Fruit fly (Drosophila melanogaster) whole organism, embryonic: ENCODE results near the gene Csk.

Experiments used
- Atf3 ChIP-seq: fragments of 200-800 bp; sonication (Bioruptor generic); optimal IDR thresholded peaks from 3 replicates; lab custom pipeline; 2016; ENCODE audit warnings: missing biosample characterization, missing genetic modification characterization
- Bdp1 ChIP-seq: fragments of 200-800 bp; sonication (Bioruptor generic); optimal IDR thresholded peaks from 3 replicates; lab custom pipeline; 2016; ENCODE audit warnings: missing biosample characterization, missing genetic modification characterization
- CG1024 ChIP-seq: fragments of 200-800 bp; sonication (Bioruptor generic); IDR thresholded peaks from 2 replicates; pipeline ENCODE4 v1.3.6; 2022; ENCODE audit warnings: missing biosample characterization, missing genetic modification characterization
- CG10543 ChIP-seq: fragments of 200-800 bp; sonication (Bioruptor generic); optimal IDR thresholded peaks from 3 replicates; lab custom pipeline; 2017; ENCODE audit warnings: missing biosample characterization, mild to moderate bottlenecking, missing genetic modification characterization, moderate library complexity
- CG11093 ChIP-seq: fragments of 200-800 bp; sonication (Bioruptor generic); IDR thresholded peaks from 3 replicates; pipeline ENCODE4 v1.3.6; 2022; ENCODE audit warnings: missing biosample characterization, missing genetic modification characterization
- CG11696 ChIP-seq: fragments of 200-800 bp; sonication (Bioruptor generic); IDR thresholded peaks from 2 replicates; pipeline ENCODE4 v1.3.6; 2022; ENCODE audit warnings: missing biosample characterization, missing genetic modification characterization
- CG11723 ChIP-seq: fragments of 200-800 bp; sonication (Bioruptor generic); optimal IDR thresholded peaks from 2 replicates; lab custom pipeline; 2017; ENCODE audit warnings: missing biosample characterization, mild to moderate bottlenecking, missing genetic modification characterization
- CG12299 ChIP-seq: fragments of 200-800 bp; sonication (Bioruptor generic); optimal IDR thresholded peaks from 2 replicates; lab custom pipeline; 2018; ENCODE audit warnings: missing biosample characterization, mild to moderate bottlenecking, missing genetic modification characterization
- CG12659 ChIP-seq: fragments of 200-800 bp; sonication (Bioruptor generic); optimal IDR thresholded peaks from 3 replicates; lab custom pipeline; 2017; ENCODE audit warnings: mild to moderate bottlenecking, missing biosample characterization, missing genetic modification reagents, missing genetic modification characterization
- CG13287 ChIP-seq: fragments of 200-800 bp; sonication (Bioruptor generic); IDR thresholded peaks from 2 replicates; pipeline ENCODE4 v1.3.6; 2022; ENCODE audit warnings: missing biosample characterization, missing genetic modification characterization; ENCODE audit not compliant: partially characterized antibody
- CG14441 ChIP-seq: fragments of 200-800 bp; sonication (Bioruptor generic); IDR thresholded peaks from 2 replicates; pipeline ENCODE4 v1.3.6; 2022; ENCODE audit warnings: missing biosample characterization, missing genetic modification characterization
- CG15514 ChIP-seq: fragments of 200-800 bp; sonication (Bioruptor generic); optimal IDR thresholded peaks from 3 replicates; lab custom pipeline; 2017; ENCODE audit warnings: missing biosample characterization, missing genetic modification characterization, mild to moderate bottlenecking, moderate library complexity, missing genetic modification reagents
- CG1603 ChIP-seq: fragments of 200-800 bp; sonication (Bioruptor generic); optimal IDR thresholded peaks from 2 replicates; lab custom pipeline; 2019; ENCODE audit warnings: missing biosample characterization, mild to moderate bottlenecking, missing genetic modification characterization, moderate library complexity
- CG16779 ChIP-seq: fragments of 200-800 bp; sonication (Bioruptor generic); IDR thresholded peaks from 2 replicates; pipeline ENCODE4 v1.3.6; 2022; ENCODE audit warnings: missing biosample characterization, missing genetic modification characterization
- CG16863 ChIP-seq: fragments of 200-800 bp; sonication (Bioruptor generic); optimal IDR thresholded peaks from 3 replicates; lab custom pipeline; 2016; ENCODE audit warnings: missing biosample characterization, missing genetic modification characterization
- CG17186 ChIP-seq: fragments of 200-800 bp; sonication (Bioruptor generic); optimal IDR thresholded peaks from 3 replicates; lab custom pipeline; 2017; ENCODE audit warnings: missing biosample characterization, missing genetic modification reagents, missing genetic modification characterization
- CG17829 ChIP-seq: fragments of 200-800 bp; optimal IDR thresholded peaks from 2 replicates; lab custom pipeline; 2019; ENCODE audit warnings: missing biosample characterization, mild to moderate bottlenecking, missing genetic modification characterization, moderate library complexity
- CG18764 ChIP-seq: fragments of 200-800 bp; sonication (Bioruptor generic); optimal IDR thresholded peaks from 3 replicates; lab custom pipeline; 2016; ENCODE audit warnings: missing biosample characterization, missing genetic modification characterization
- CG2116 ChIP-seq: fragments of 200-800 bp; sonication (Bioruptor generic); optimal IDR thresholded peaks from 3 replicates; lab custom pipeline; 2018; ENCODE audit warnings: missing biosample characterization, mild to moderate bottlenecking, missing genetic modification characterization
- CG3065 ChIP-seq: fragments of 200-800 bp; sonication (Bioruptor generic); optimal IDR thresholded peaks from 2 replicates; lab custom pipeline; 2016; ENCODE audit warnings: missing biosample characterization, missing genetic modification characterization
- CG3995 ChIP-seq: fragments of 200-800 bp; sonication (Bioruptor generic); optimal IDR thresholded peaks from 3 replicates; lab custom pipeline; 2016; ENCODE audit warnings: missing biosample characterization, missing genetic modification characterization
- Ets65A ChIP-seq: fragments of 200-800 bp; sonication (Bioruptor generic); peaks from one replicate; lab custom pipeline; 2016; ENCODE audit warnings: missing biosample characterization, missing genetic modification characterization
- Hmr ChIP-seq: fragments of 200-800 bp; sonication (Bioruptor generic); optimal IDR thresholded peaks from 3 replicates; lab custom pipeline; 2017; ENCODE audit warnings: mild to moderate bottlenecking, missing biosample characterization, missing genetic modification reagents, missing genetic modification characterization
- Hsf ChIP-seq: fragments of 200-800 bp; sonication (Bioruptor generic); optimal IDR thresholded peaks from 3 replicates; lab custom pipeline; 2016; ENCODE audit warnings: missing biosample characterization, missing genetic modification characterization
- MBD-R2 ChIP-seq: fragments of 200-800 bp; sonication (Bioruptor generic); IDR thresholded peaks from 2 replicates; pipeline ENCODE4 v1.3.6; 2022; ENCODE audit warnings: missing biosample characterization, missing genetic modification characterization
- Meics ChIP-seq: fragments of 200-800 bp; sonication (Bioruptor generic); optimal IDR thresholded peaks from 2 replicates; lab custom pipeline; 2017; ENCODE audit warnings: missing biosample characterization, mild to moderate bottlenecking, missing genetic modification characterization
- NfI ChIP-seq: fragments of 200-800 bp; sonication (Bioruptor generic); optimal IDR thresholded peaks from 3 replicates; lab custom pipeline; 2018; ENCODE audit warnings: missing biosample characterization, mild to moderate bottlenecking, missing genetic modification characterization, moderate library complexity
- Oli ChIP-seq: fragments of 200-800 bp; sonication (Bioruptor generic); optimal IDR thresholded peaks from 2 replicates; lab custom pipeline; 2018; ENCODE audit warnings: missing biosample characterization, mild to moderate bottlenecking, missing genetic modification characterization, moderate library complexity
- Opbp ChIP-seq: fragments of 200-800 bp; sonication (Bioruptor generic); IDR thresholded peaks from 3 replicates; pipeline ENCODE4 v1.3.6; 2022; ENCODE audit warnings: missing biosample characterization, missing genetic modification characterization; ENCODE audit not compliant: partially characterized antibody
- Six4 ChIP-seq: fragments of 200-800 bp; sonication (Bioruptor generic); optimal IDR thresholded peaks from 2 replicates; lab custom pipeline; 2016; ENCODE audit warnings: missing biosample characterization, missing genetic modification characterization
- YL-1 ChIP-seq: fragments of 200-800 bp; sonication (Bioruptor generic); optimal IDR thresholded peaks from 3 replicates; lab custom pipeline; 2017; ENCODE audit warnings: missing biosample characterization, mild to moderate bottlenecking, missing genetic modification characterization
- cad ChIP-seq: fragments of >200 bp; optimal IDR thresholded peaks from 2 replicates; lab custom pipeline; 2017; ENCODE audit warnings: missing biosample characterization, missing genetic modification characterization
- ci ChIP-seq: fragments of 200-800 bp; sonication (Bioruptor generic); IDR thresholded peaks from 3 replicates; pipeline ENCODE4 v1.3.6; 2022; ENCODE audit warnings: missing biosample characterization, missing genetic modification characterization
- dmrt99B ChIP-seq: fragments of 200-800 bp; sonication (Bioruptor generic); optimal IDR thresholded peaks from 2 replicates; lab custom pipeline; 2018; ENCODE audit warnings: missing biosample characterization, mild to moderate bottlenecking, missing genetic modification characterization, moderate library complexity
- exex ChIP-seq: fragments of 200-800 bp; sonication (Bioruptor generic); optimal IDR thresholded peaks from 4 replicates; lab custom pipeline; 2018; ENCODE audit warnings: missing biosample characterization, mild to moderate bottlenecking, missing genetic modification characterization, moderate library complexity
- jumu ChIP-seq: fragments of 200-800 bp; sonication (Bioruptor generic); optimal IDR thresholded peaks from 3 replicates; lab custom pipeline; 2016; ENCODE audit warnings: missing biosample characterization, missing genetic modification characterization
- lbe ChIP-seq: fragments of 200-800 bp; sonication (Bioruptor generic); optimal IDR thresholded peaks from 2 replicates; lab custom pipeline; 2016; ENCODE audit warnings: missing biosample characterization, mild to moderate bottlenecking, missing genetic modification characterization
- mld ChIP-seq: fragments of 200-800 bp; sonication (Bioruptor generic); IDR thresholded peaks from 3 replicates; pipeline ENCODE4 v1.3.6; 2022; ENCODE audit warnings: missing biosample characterization, missing genetic modification characterization; ENCODE audit not compliant: partially characterized antibody
- nau ChIP-seq: fragments of 200-800 bp; sonication (Bioruptor generic); optimal IDR thresholded peaks from 3 replicates; lab custom pipeline; 2017; ENCODE audit warnings: missing biosample characterization, mild to moderate bottlenecking, missing genetic modification characterization, missing genetic modification reagents
- pum ChIP-seq: fragments of 200-800 bp; sonication (Bioruptor generic); optimal IDR thresholded peaks from 2 replicates; lab custom pipeline; 2016; ENCODE audit warnings: missing biosample characterization, missing genetic modification characterization
- pzg ChIP-seq: fragments of 200-800 bp; sonication (Bioruptor generic); optimal IDR thresholded peaks from 3 replicates; lab custom pipeline; 2018; ENCODE audit warnings: missing biosample characterization, mild to moderate bottlenecking, missing genetic modification characterization, moderate library complexity
- row ChIP-seq: fragments of 200-800 bp; sonication (Bioruptor generic); IDR thresholded peaks from 3 replicates; pipeline ENCODE4 v1.3.6; 2022; ENCODE audit warnings: missing biosample characterization, missing genetic modification characterization
- sd ChIP-seq: fragments of 200-800 bp; sonication (Bioruptor generic); optimal IDR thresholded peaks from 3 replicates; lab custom pipeline; 2018; ENCODE audit warnings: missing biosample characterization, mild to moderate bottlenecking, missing genetic modification characterization, moderate library complexity
- shn ChIP-seq: fragments of 200-800 bp; sonication (Bioruptor generic); optimal IDR thresholded peaks from 3 replicates; lab custom pipeline; 2016; ENCODE audit warnings: missing biosample characterization, missing genetic modification characterization
- stc ChIP-seq: fragments of 200-800 bp; sonication (Bioruptor generic); IDR thresholded peaks from 2 replicates; pipeline ENCODE4 v1.3.6; 2022; ENCODE audit warnings: missing biosample characterization, missing genetic modification characterization
- stwl ChIP-seq: fragments of 200-800 bp; sonication (Bioruptor generic); optimal IDR thresholded peaks from 3 replicates; lab custom pipeline; 2018; ENCODE audit warnings: missing biosample characterization, mild to moderate bottlenecking, missing genetic modification characterization, moderate library complexity
- sug ChIP-seq: fragments of 200-800 bp; optimal IDR thresholded peaks from 2 replicates; lab custom pipeline; 2019; ENCODE audit warnings: missing biosample characterization, mild to moderate bottlenecking, missing genetic modification characterization, moderate library complexity
- tin ChIP-seq: fragments of 200-800 bp; sonication (Bioruptor generic); optimal IDR thresholded peaks from 3 replicates; lab custom pipeline; 2016; ENCODE audit warnings: missing biosample characterization, missing genetic modification characterization
- toy ChIP-seq: fragments of 200-800 bp; sonication (Bioruptor generic); IDR thresholded peaks from 2 replicates; pipeline ENCODE4 v1.3.6; 2022; ENCODE audit warnings: missing biosample characterization, missing genetic modification characterization
- unc-4 ChIP-seq: fragments of 200-800 bp; sonication (Bioruptor generic); IDR thresholded peaks from 2 replicates; pipeline ENCODE4 v1.3.6; 2022; ENCODE audit warnings: missing biosample characterization, missing genetic modification characterization; ENCODE audit not compliant: partially characterized antibody

Csk gene

DNA sequence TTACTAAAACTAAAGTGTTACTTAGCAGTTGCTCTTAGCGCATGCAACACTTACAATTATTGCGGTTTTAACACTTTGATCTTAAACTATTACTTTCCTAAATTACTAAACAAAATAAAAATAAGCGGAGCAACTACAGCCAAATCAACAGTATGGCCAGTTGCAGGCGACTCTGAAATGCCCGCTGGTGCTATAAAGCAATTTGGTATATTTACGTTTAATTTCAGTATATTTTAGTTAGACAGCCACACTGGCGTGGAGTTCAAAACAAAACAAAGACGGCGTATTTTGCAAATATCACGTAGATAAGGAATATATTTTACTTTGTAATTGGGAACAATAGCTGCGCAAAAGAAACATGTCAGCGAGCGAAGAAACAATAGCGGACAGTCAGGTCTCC, 29.0 kb upstream of the Csk start, which contains the start of the genes Taf12 and Ho (continued):
- TF ChIP-seq CG12299 (tag; lab: Kevin White, UChicago) (no peak), ci (GFP tag; lab: Robert Waterston, UW) (peak; percentile 42; the same call in 1 of the 3 replicates), unc-4 (0 out of 2 replicates have a peak, but pooled peaks have one; percentile 28), Hsf (GFP tag; lab: Kevin White, UChicago) (no peak), exex (tag; lab: Kevin White, UChicago) (peak; percentile 36), CG1603 (tag; lab: Kevin White, UChicago) (peak; percentile 59), CG11093 (no peak), MBD-R2 (peak; percentile 91), stc (GFP tag; lab: Robert Waterston, UW) (0 out of 2 replicates have a peak, but pooled peaks have one; percentile 7), CG3995 (GFP tag; lab: Kevin White, UChicago) (peak; percentile 89), CG18764 (no peak), Hmr (GFP tag; lab: Kevin White, UChicago) (peak; percentile 30), row (GFP tag; lab: Robert Waterston, UW) (0 out of 3 replicates have a peak, but pooled peaks have one; percentile 27), lbe (GFP tag; lab: Kevin White, UChicago) (peak; percentile 6), CG15514 (peak; percentile 55), stwl (peak; percentile 84), CG17186 (GFP tag; lab: Kevin White, UChicago) (peak; percentile 1), CG17829 (tag; lab: Kevin White, UChicago) (peak; percentile 42), CG2116 (GFP tag; lab: Kevin White, UChicago) (peak; percentile 15), CG12659 (GFP tag; lab: Kevin White, UChicago) (peak; percentile 71), pzg (GFP tag; lab: Kevin White, UChicago) (peak; percentile 88)

DNA sequence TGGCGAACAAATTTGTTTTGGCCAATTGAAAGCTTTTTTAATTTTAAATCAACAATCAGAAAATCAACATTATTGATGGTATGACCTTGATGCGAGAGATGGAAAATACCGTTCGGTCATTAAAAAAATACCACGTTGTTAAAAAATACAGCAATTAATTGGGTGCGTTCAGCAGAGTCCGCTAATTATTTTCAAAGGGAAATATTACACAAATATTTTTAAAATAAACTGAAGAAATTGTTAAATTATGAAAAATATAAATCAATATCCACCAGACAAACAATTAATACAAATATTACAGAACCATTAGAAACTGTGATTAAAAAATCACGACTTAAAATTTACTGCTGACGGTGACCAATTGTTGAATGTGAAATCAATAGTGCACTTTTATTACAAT, 27.5 kb upstream of the Csk start, which contains the start of gene CG18476:
Gene CG18476, minus strand, starts transcription at position 101 of the 400 bp plus-strand sequence.
- TF ChIP-seq Opbp (GFP tag; lab: Robert Waterston, UW) = no peak
- no peak; the same call in 1 of the 2 replicates for TF ChIP-seq CG13287 (GFP tag; lab: Robert Waterston, UW)
- TF ChIP-seq CG16863 (GFP tag; lab: Kevin White, UChicago) = peak; percentile 55
- peak; percentile 88 for TF ChIP-seq NfI (GFP tag; lab: Kevin White, UChicago)
- TF ChIP-seq CG11696 = peak; percentile 82
- peak; percentile 71 for TF ChIP-seq pum (GFP tag; lab: Kevin White, UChicago)
- TF ChIP-seq sd (tag; lab: Kevin White, UChicago) = no peak
- peak; percentile 87 for TF ChIP-seq CG18764
- TF ChIP-seq CG16779 (GFP tag; lab: Robert Waterston, UW) = peak; percentile 87
- TF ChIP-seq YL-1 (GFP tag; lab: Kevin White, UChicago) = peak; percentile 69
- no peak for TF ChIP-seq nau
- peak; percentile 79 for TF ChIP-seq CG1024
- peak; percentile 59 for TF ChIP-seq CG11723 (GFP tag; lab: Kevin White, UChicago)
- TF ChIP-seq mld (GFP tag; lab: Robert Waterston, UW) = no peak
- peak; percentile 95 for TF ChIP-seq CG14441
- TF ChIP-seq toy = peak; percentile 87
- TF ChIP-seq Bdp1 (GFP tag; lab: Kevin White, UChicago) = peak; percentile 29
- peak; percentile 20 for TF ChIP-seq shn
- TF ChIP-seq Atf3 = peak; percentile 52
- no peak for TF ChIP-seq cad (GFP tag; lab: Kevin White, UChicago)
- TF ChIP-seq Ets65A (GFP tag; lab: Kevin White, UChicago) = peak; percentile 90
- TF ChIP-seq Six4 (GFP tag; lab: Kevin White, UChicago) = peak; percentile 85
- TF ChIP-seq CG3065 (GFP tag; lab: Kevin White, UChicago) = peak; percentile 59
- TF ChIP-seq dmrt99B = peak; percentile 94
- peak; percentile 50 for TF ChIP-seq jumu (GFP tag; lab: Kevin White, UChicago)
- TF ChIP-seq Oli (tag; lab: Kevin White, UChicago) = peak; percentile 91
- TF ChIP-seq CG10543 (GFP tag; lab: Kevin White, UChicago) = peak; percentile 66
- TF ChIP-seq sug (tag; lab: Kevin White, UChicago) = peak; percentile 85
- TF ChIP-seq tin (GFP tag; lab: Kevin White, UChicago) = peak; percentile 89
- peak; percentile 90 for TF ChIP-seq Meics (GFP tag; lab: Kevin White, UChicago)
